Worm (Caenorhabditis elegans) whole organism, L4 larva: ENCODE measurements around the gene vab-3.
A peak's percentile ranks its signal among the peaks of the same experiment; 100 is the strongest.

Experiments used
- F10B5.3 ChIP-seq: sonication (generic microtip); optimal IDR thresholded peaks from 2 replicates; lab custom pipeline; 2016; ENCODE audit warnings: mild to moderate bottlenecking, missing genetic modification characterization, missing compliant biosample characterization
- F37D6.2 ChIP-seq: sonication (generic microtip); optimal IDR thresholded peaks from 2 replicates; lab custom pipeline; 2016; ENCODE audit warnings: mild to moderate bottlenecking, missing genetic modification characterization, missing compliant biosample characterization
- R02D3.7 ChIP-seq: fragments of 150-350 bp; sonication (generic microtip); optimal IDR thresholded peaks from 3 replicates; lab custom pipeline; 2014; ENCODE audit warnings: missing biosample characterization, missing genetic modification characterization
- Y48G9A.11 ChIP-seq: fragments of 200-800 bp; sonication (Bioruptor generic); IDR thresholded peaks from 2 replicates; pipeline ENCODE4 v1.3.6; 2022; ENCODE audit warnings: missing genetic modification reagents, missing genetic modification characterization, missing compliant biosample characterization
- ceh-44 ChIP-seq: fragments of 200-800 bp; sonication (Bioruptor generic); IDR thresholded peaks from 2 replicates; pipeline ENCODE4 v1.3.6; 2022; ENCODE audit warnings: missing genetic modification reagents, missing genetic modification characterization, missing compliant biosample characterization
- ceh-62 ChIP-seq: sonication (generic microtip); optimal IDR thresholded peaks from 2 replicates; lab custom pipeline; 2017; ENCODE audit warnings: missing biosample characterization, missing genetic modification characterization
- ceh-82 ChIP-seq: sonication (generic microtip); optimal IDR thresholded peaks from 2 replicates; lab custom pipeline; 2017; ENCODE audit warnings: missing biosample characterization, missing genetic modification characterization
- cey-2 ChIP-seq: sonication (generic microtip); optimal IDR thresholded peaks from 3 replicates; lab custom pipeline; 2017; ENCODE audit warnings: missing genetic modification characterization, mild to moderate bottlenecking, missing compliant biosample characterization, antibody characterized with exemption, borderline replicate concordance; ENCODE audit not compliant: insufficient read depth
- ctbp-1 ChIP-seq: fragments of 200-800 bp; sonication (Bioruptor generic); IDR thresholded peaks from 2 replicates; pipeline ENCODE4 v1.3.6; 2022; ENCODE audit warnings: missing genetic modification reagents, missing genetic modification characterization, missing compliant biosample characterization
- daf-16 ChIP-seq, 3 experiments: sonication (generic microtip); optimal IDR thresholded peaks; 2 replicates each; lab custom pipeline; 2016 to 2017; ENCODE audit warnings: missing genetic modification characterization in 3 of 3, missing genetic modification reagents in 3 of 3, mild to moderate bottlenecking in 2 of 3, missing compliant biosample characterization in 2 of 3, missing biosample characterization in 1 of 3, moderate library complexity in 1 of 3
- daf-19 ChIP-seq: fragments of 200-800 bp; sonication (Bioruptor generic); conservative IDR thresholded peaks from 2 replicates; pipeline ENCODE4 v1.3.6; 2022; ENCODE audit warnings: missing genetic modification characterization, missing compliant biosample characterization
- dmd-9 ChIP-seq: fragments of 200-800 bp; sonication (Bioruptor generic); IDR thresholded peaks from 2 replicates; pipeline ENCODE4 v1.3.6; 2022; ENCODE audit warnings: missing genetic modification reagents, missing genetic modification characterization, missing compliant biosample characterization
- dpl-1 ChIP-seq: fragments of 150-350 bp; optimal IDR thresholded peaks from 2 replicates; lab custom pipeline; 2014; ENCODE audit warnings: missing biosample characterization, missing genetic modification reagents, missing genetic modification characterization
- duxl-1 ChIP-seq: sonication (generic microtip); optimal IDR thresholded peaks from 2 replicates; lab custom pipeline; 2016; ENCODE audit warnings: mild to moderate bottlenecking, missing genetic modification characterization, moderate library complexity, missing compliant biosample characterization; ENCODE audit not compliant: poor library complexity
- dve-1 ChIP-seq: sonication (generic microtip); optimal IDR thresholded peaks from 2 replicates; lab custom pipeline; 2017; ENCODE audit warnings: antibody characterized with exemption, mild to moderate bottlenecking, missing genetic modification characterization, missing compliant biosample characterization; ENCODE audit not compliant: insufficient read depth
- gei-8 ChIP-seq: fragments of 200-800 bp; sonication (Bioruptor generic); optimal IDR thresholded peaks from 2 replicates; lab custom pipeline; 2018; ENCODE audit warnings: mild to moderate bottlenecking, missing genetic modification characterization, missing compliant biosample characterization
- hlh-11 ChIP-seq: fragments of 200-800 bp; sonication (Bioruptor generic); optimal IDR thresholded peaks from 2 replicates; lab custom pipeline; 2018; ENCODE audit warnings: mild to moderate bottlenecking, missing genetic modification characterization, missing compliant biosample characterization
- hmg-1.1 ChIP-seq: fragments of 200-800 bp; sonication (Bioruptor generic); IDR thresholded peaks from 2 replicates; pipeline ENCODE4 v1.3.6; 2022; ENCODE audit warnings: missing genetic modification reagents, missing genetic modification characterization, missing compliant biosample characterization
- lin-39 ChIP-seq: fragments of 150-350 bp; optimal IDR thresholded peaks from 2 replicates; lab custom pipeline; 2014; ENCODE audit warnings: missing biosample characterization, missing genetic modification reagents, missing genetic modification characterization
- lir-3 ChIP-seq: sonication (generic microtip); optimal IDR thresholded peaks from 2 replicates; lab custom pipeline; 2016; ENCODE audit warnings: mild to moderate bottlenecking, missing genetic modification characterization, missing compliant biosample characterization
- lsy-2 ChIP-seq, 2 experiments: fragments of 150-350 bp in 1 of 2; sonication (generic microtip) in 1 of 2; optimal IDR thresholded peaks; 2 replicates each; lab custom pipeline; 2014 to 2017; ENCODE audit warnings: missing biosample characterization in 2 of 2, missing genetic modification characterization in 2 of 2
- madf-9 ChIP-seq: fragments of 200-800 bp; sonication (Bioruptor generic); conservative IDR thresholded peaks from 2 replicates; pipeline ENCODE4 v1.3.6; 2022; ENCODE audit warnings: missing genetic modification reagents, missing genetic modification characterization, missing compliant biosample characterization
- mep-1 ChIP-seq: fragments of 150-350 bp; sonication (generic microtip); optimal IDR thresholded peaks from 3 replicates; lab custom pipeline; 2014; ENCODE audit warnings: missing biosample characterization, missing genetic modification characterization
- mxl-2 ChIP-seq: fragments of 200-800 bp; sonication (Bioruptor generic); conservative IDR thresholded peaks from 2 replicates; pipeline ENCODE4 v1.3.6; 2022; ENCODE audit warnings: missing genetic modification reagents, missing genetic modification characterization, missing compliant biosample characterization
- mxl-3 ChIP-seq: fragments of 200-800 bp; sonication (Bioruptor generic); optimal IDR thresholded peaks from 2 replicates; lab custom pipeline; 2018; ENCODE audit warnings: mild to moderate bottlenecking, missing genetic modification characterization, missing compliant biosample characterization
- nhr-10 ChIP-seq: fragments of 150-350 bp; optimal IDR thresholded peaks from 2 replicates; lab custom pipeline; 2014; ENCODE audit warnings: missing biosample characterization, missing genetic modification characterization
- nhr-102 ChIP-seq: sonication (generic microtip); optimal IDR thresholded peaks from 2 replicates; lab custom pipeline; 2016; ENCODE audit warnings: mild to moderate bottlenecking, missing genetic modification characterization, moderate library complexity, missing compliant biosample characterization
- nhr-48 ChIP-seq: sonication (generic microtip); optimal IDR thresholded peaks from 2 replicates; lab custom pipeline; 2016; ENCODE audit warnings: mild to moderate bottlenecking, missing genetic modification characterization, missing compliant biosample characterization
- pha-4 ChIP-seq, 2 experiments: fragments of 150-350 bp in 1 of 2; fragments of 200-800 bp in 1 of 2; sonication (Bioruptor generic) in 1 of 2; IDR thresholded peaks in 1 of 2; optimal IDR thresholded peaks in 1 of 2; 2 replicates each; pipeline versions ENCODE4 v1.3.6 to Lab custom; 2014 to 2022; ENCODE audit warnings: missing genetic modification characterization in 2 of 2, missing genetic modification reagents in 2 of 2, missing biosample characterization in 1 of 2, missing compliant biosample characterization in 1 of 2
- php-3 ChIP-seq: fragments of 200-800 bp; sonication (Bioruptor generic); IDR thresholded peaks from 2 replicates; pipeline ENCODE4 v1.3.6; 2022; ENCODE audit warnings: missing genetic modification reagents, missing genetic modification characterization, missing compliant biosample characterization
- pqm-1 ChIP-seq: sonication (generic microtip); optimal IDR thresholded peaks from 2 replicates; lab custom pipeline; 2017; ENCODE audit warnings: missing biosample characterization, missing genetic modification characterization
- sdz-12 ChIP-seq: fragments of 200-800 bp; sonication (Bioruptor generic); optimal IDR thresholded peaks from 2 replicates; lab custom pipeline; 2018; ENCODE audit warnings: mild to moderate bottlenecking, missing genetic modification characterization, missing compliant biosample characterization
- set-16 ChIP-seq: fragments of 200-800 bp; sonication (Bioruptor generic); IDR thresholded peaks from 2 replicates; pipeline ENCODE4 v1.3.6; 2022; ENCODE audit warnings: missing genetic modification reagents, missing genetic modification characterization, missing compliant biosample characterization
- snpc-1.2 ChIP-seq: fragments of 200-800 bp; sonication (Bioruptor generic); IDR thresholded peaks from 2 replicates; pipeline ENCODE4 v1.3.6; 2022; ENCODE audit warnings: missing genetic modification reagents, missing genetic modification characterization, missing compliant biosample characterization
- snpc-4 ChIP-seq: fragments of 150-350 bp; optimal IDR thresholded peaks from 2 replicates; lab custom pipeline; 2014; ENCODE audit warnings: missing biosample characterization, missing genetic modification characterization
- spr-3 ChIP-seq: fragments of 200-800 bp; sonication (Bioruptor generic); optimal IDR thresholded peaks from 2 replicates; lab custom pipeline; 2018; ENCODE audit warnings: mild to moderate bottlenecking, missing genetic modification characterization, missing compliant biosample characterization
- unc-62 ChIP-seq, 3 experiments: fragments of 150-350 bp in 1 of 3; sonication (generic microtip); optimal IDR thresholded peaks in 2 of 3; peaks in 1 of 3; 1 replicate in 1 of 3; 2 replicates in 2 of 3; lab custom pipeline; 2014 to 2017; ENCODE audit warnings: missing biosample characterization in 3 of 3, missing genetic modification characterization in 3 of 3, missing genetic modification reagents in 3 of 3, missing genotype in 1 of 3
- zag-1 ChIP-seq: fragments of 150-350 bp; optimal IDR thresholded peaks from 2 replicates; lab custom pipeline; 2014; ENCODE audit warnings: missing biosample characterization, missing genetic modification characterization
- zfp-2 ChIP-seq: sonication (generic microtip); optimal IDR thresholded peaks from 2 replicates; lab custom pipeline; 2016; ENCODE audit warnings: mild to moderate bottlenecking, missing genetic modification characterization, missing compliant biosample characterization
- zip-2 ChIP-seq: fragments of 150-350 bp; optimal IDR thresholded peaks from 2 replicates; lab custom pipeline; 2014; ENCODE audit warnings: missing biosample characterization, missing genetic modification characterization
- ztf-7 ChIP-seq: fragments of 150-350 bp; optimal IDR thresholded peaks from 2 replicates; lab custom pipeline; 2014; ENCODE audit warnings: missing biosample characterization, missing genetic modification characterization

The vab-3 gene

DNA sequence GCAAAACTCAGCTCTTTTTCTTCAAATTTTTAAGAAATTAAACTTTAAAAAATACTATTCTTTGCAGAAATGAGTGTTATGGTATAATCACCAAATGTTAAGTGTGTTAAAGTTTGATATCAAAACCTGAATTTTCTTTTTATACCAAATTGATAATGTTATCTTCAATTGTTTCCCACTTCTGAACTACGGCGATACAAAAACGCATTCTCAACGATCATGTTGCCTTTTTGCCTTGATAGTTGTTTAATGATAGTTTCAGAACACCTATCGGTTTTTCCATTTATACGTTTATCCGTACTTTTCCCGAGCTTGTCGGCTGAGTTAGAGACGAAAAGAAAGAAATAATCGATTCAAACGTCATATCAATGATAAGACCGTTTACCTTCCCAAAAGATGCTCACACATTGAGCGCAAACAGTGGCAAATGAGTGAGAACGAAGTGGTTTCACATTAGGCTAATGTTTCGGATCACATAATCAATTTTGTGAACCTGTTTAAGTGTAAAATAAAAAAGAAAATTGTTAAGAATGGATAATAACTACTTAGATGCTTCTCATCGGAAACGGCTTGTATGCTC lies 24.6 kb upstream of the vab-3 start, which contains the start of gene elt-4:
TSS of gene elt-4 (plus strand) at position 530 of the 580 bp plus-strand sequence.
- TF ChIP-seq pqm-1 (tag; lab: Kevin White, UChicago) (peak; percentile 78), dve-1 (tag; lab: Kevin White, UChicago) (peak; percentile 55), daf-16 (GFP tag; optimal IDR thresholded peaks at IDR 0.05; lab: Kevin White, UChicago) (peak in 1 of 2 experiments; percentile 3), daf-16 (tag; optimal IDR thresholded peaks at IDR 0.05; lab: Kevin White, UChicago) (peak; percentile 49), pha-4 (GFP tag; IDR thresholded peaks at IDR 0.05; lab: Robert Waterston, UW) (no peak), pha-4 (tag; optimal IDR thresholded peaks at IDR 0.05; lab: Kevin White, UChicago) (no peak), snpc-1.2 (no peak)
- TF ChIP-seq, all 104 proteins: peak for 3

DNA sequence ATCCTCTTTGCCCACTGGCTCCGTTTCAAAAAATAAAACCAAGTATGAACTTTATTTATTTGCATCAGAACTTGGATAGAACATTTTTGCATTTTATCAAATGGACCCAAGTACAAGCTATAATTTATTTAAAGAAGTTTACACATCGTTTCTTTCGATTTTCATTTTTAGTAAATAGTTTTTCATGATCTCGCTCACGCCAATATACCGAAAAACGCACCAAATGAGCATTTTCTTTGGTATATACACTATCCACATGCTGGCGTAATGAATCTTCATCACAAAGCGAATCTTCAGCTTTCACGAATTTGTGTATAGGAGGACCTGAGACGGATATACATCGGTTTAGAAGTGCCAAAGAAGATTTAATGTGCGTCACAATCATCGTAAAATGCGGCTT lies 23.1 kb upstream of the vab-3 start, which contains the start of gene C39B10.7:
TSS of gene C39B10.7 (plus strand) at position 301 of the 400 bp plus-strand sequence.
- TF ChIP-seq dve-1 (tag; lab: Kevin White, UChicago) (no peak), zip-2 (tag; lab: Kevin White, UChicago) (no peak), ctbp-1 (GFP tag; lab: Robert Waterston, UW) (no peak), dpl-1 (GFP tag; lab: Kevin White, UChicago) (no peak), hlh-11 (tag; lab: Kevin White, UChicago) (no peak), F10B5.3 (tag; lab: Kevin White, UChicago) (no peak), unc-62 (GFP tag; optimal IDR thresholded peaks at IDR 0.05 in 1 of 2; lab: Kevin White, UChicago) (no peak), unc-62 (tag; optimal IDR thresholded peaks at IDR 0.05; lab: Kevin White, UChicago) (no peak), dmd-9 (GFP tag; lab: Robert Waterston, UW) (no peak), hmg-1.1 (GFP tag; lab: Robert Waterston, UW) (no peak), ceh-62 (no peak), snpc-4 (tag; lab: Kevin White, UChicago) (no peak)

DNA sequence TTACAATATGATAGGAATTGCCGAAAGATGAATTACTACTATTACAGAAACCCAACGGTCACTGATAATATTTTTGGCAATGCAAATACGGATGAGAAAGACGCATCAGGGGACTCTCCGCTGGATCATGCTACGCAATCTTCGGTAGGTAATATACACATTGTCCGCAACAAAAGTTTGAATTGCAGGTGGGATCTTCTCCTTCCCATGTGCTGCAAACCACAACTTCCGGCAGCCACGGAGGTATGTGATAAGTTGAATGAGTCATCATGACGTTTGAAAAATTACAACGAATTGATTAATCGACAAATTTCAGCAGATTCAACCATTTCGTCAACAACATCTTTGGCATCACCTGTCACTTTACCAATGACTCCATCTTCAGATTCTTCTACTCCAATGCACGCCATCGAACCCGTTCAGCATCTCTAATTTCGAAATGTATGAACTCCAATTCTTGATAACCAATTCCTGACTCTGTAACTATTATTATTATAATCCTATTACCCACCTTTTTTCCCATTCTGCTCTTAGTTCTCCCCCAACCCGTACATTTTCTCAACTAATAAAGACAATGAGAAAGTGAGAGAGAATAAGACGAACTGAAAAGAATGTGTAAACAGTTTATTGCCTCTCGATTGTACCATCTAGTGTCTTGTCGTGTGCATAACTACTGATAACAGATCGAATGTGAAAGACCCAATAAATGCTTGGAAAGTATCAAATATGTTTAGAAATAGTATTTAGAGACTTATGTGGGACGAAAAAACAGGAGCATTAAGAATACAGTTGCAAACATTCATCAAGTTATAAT lies 22.3 kb upstream of the vab-3 start:
- TF ChIP-seq spr-3 (GFP tag; lab: Kevin White, UChicago) (no peak), gei-8 (GFP tag; lab: Kevin White, UChicago) (no peak), F10B5.3 (tag; lab: Kevin White, UChicago) (no peak), madf-9 (GFP tag; lab: Robert Waterston, UW) (no peak), sdz-12 (no peak), F37D6.2 (tag; lab: Kevin White, UChicago) (no peak), lin-39 (tag; lab: Kevin White, UChicago) (no peak), ceh-62 (no peak), ceh-44 (GFP tag; lab: Robert Waterston, UW) (no peak), ctbp-1 (GFP tag; lab: Robert Waterston, UW) (no peak), mxl-2 (GFP tag; lab: Robert Waterston, UW) (no peak), set-16 (no peak), pha-4 (GFP tag; IDR thresholded peaks at IDR 0.05; lab: Robert Waterston, UW) (no peak), pha-4 (tag; optimal IDR thresholded peaks at IDR 0.05; lab: Kevin White, UChicago) (no peak), php-3 (GFP tag; lab: Robert Waterston, UW) (peak; percentile 61), ztf-7 (no peak), mxl-3 (GFP tag; lab: Kevin White, UChicago) (no peak), lsy-2 (tag; optimal IDR thresholded peaks at IDR 0.05; lab: Kevin White, UChicago) (peak in 1 of 2 experiments; percentile 19), lir-3 (tag; lab: Kevin White, UChicago) (no peak), mep-1 (tag; lab: Kevin White, UChicago) (peak; percentile 29), ceh-82 (no peak), zfp-2 (no peak), nhr-10 (tag; lab: Kevin White, UChicago) (no peak), daf-19 (GFP tag; lab: Robert Waterston, UW) (no peak), nhr-102 (tag; lab: Kevin White, UChicago) (peak; percentile 46), dpl-1 (GFP tag; lab: Kevin White, UChicago) (no peak), cey-2 (no peak), snpc-1.2 (no peak), duxl-1 (tag; lab: Kevin White, UChicago) (no peak), R02D3.7 (tag; lab: Kevin White, UChicago) (no peak), Y48G9A.11 (GFP tag; lab: Robert Waterston, UW) (no peak), zag-1 (tag; lab: Kevin White, UChicago) (no peak), nhr-48 (peak; percentile 33)
